Fruit fly (Drosophila melanogaster) whole organism, embryonic: ENCODE results near the gene att-ORFB.

Source experiments
- B-H2 ChIP-seq: fragments of 200-800 bp; sonication (Bioruptor generic); optimal IDR thresholded peaks from 2 replicates; lab custom pipeline; 2018; ENCODE audit warnings: missing biosample characterization, mild to moderate bottlenecking, missing genetic modification characterization
- Bgb ChIP-seq: fragments of 200-800 bp; sonication (Bioruptor generic); IDR thresholded peaks from 2 replicates; pipeline ENCODE4 v1.3.6; 2022; ENCODE audit warnings: missing biosample characterization, missing genetic modification characterization; ENCODE audit not compliant: partially characterized antibody
- CG11247 ChIP-seq: fragments of 200-800 bp; sonication (Bioruptor generic); IDR thresholded peaks from 2 replicates; pipeline ENCODE4 v1.3.6; 2022; ENCODE audit warnings: missing biosample characterization, missing genetic modification characterization
- CG11398 ChIP-seq: fragments of 200-800 bp; sonication (Bioruptor generic); optimal IDR thresholded peaks from 2 replicates; lab custom pipeline; 2016; ENCODE audit warnings: missing biosample characterization, missing genetic modification characterization
- CG11696 ChIP-seq: fragments of 200-800 bp; sonication (Bioruptor generic); IDR thresholded peaks from 2 replicates; pipeline ENCODE4 v1.3.6; 2022; ENCODE audit warnings: missing biosample characterization, missing genetic modification characterization
- CG13296 ChIP-seq: fragments of 200-800 bp; sonication (Bioruptor generic); optimal IDR thresholded peaks from 3 replicates; lab custom pipeline; 2018; ENCODE audit warnings: missing biosample characterization, mild to moderate bottlenecking, missing genetic modification characterization
- CG14014 ChIP-seq: fragments of 200-800 bp; sonication (Bioruptor generic); IDR thresholded peaks from 2 replicates; pipeline ENCODE4 v1.3.6; 2022; ENCODE audit warnings: missing biosample characterization, missing genetic modification characterization
- CG14965 ChIP-seq: fragments of 200-800 bp; sonication (Bioruptor generic); optimal IDR thresholded peaks from 2 replicates; lab custom pipeline; 2016; ENCODE audit warnings: missing biosample characterization, missing genetic modification characterization, borderline replicate concordance
- CG15514 ChIP-seq: fragments of 200-800 bp; sonication (Bioruptor generic); optimal IDR thresholded peaks from 3 replicates; lab custom pipeline; 2017; ENCODE audit warnings: missing biosample characterization, missing genetic modification characterization, mild to moderate bottlenecking, moderate library complexity, missing genetic modification reagents
- CG17328 ChIP-seq: fragments of 200-800 bp; sonication (Bioruptor generic); IDR thresholded peaks from 2 replicates; pipeline ENCODE4 v1.3.6; 2022; ENCODE audit warnings: missing biosample characterization, missing genetic modification characterization
- CG17568 ChIP-seq: fragments of 200-800 bp; sonication (Bioruptor generic); optimal IDR thresholded peaks from 2 replicates; lab custom pipeline; 2018; ENCODE audit warnings: missing biosample characterization, mild to moderate bottlenecking, missing genetic modification characterization, moderate library complexity
- CG2889 ChIP-seq: fragments of 200-800 bp; sonication (Bioruptor generic); IDR thresholded peaks from 3 replicates; pipeline ENCODE4 v1.3.6; 2022; ENCODE audit warnings: missing biosample characterization, missing genetic modification characterization
- CG30020 ChIP-seq: fragments of 200-800 bp; optimal IDR thresholded peaks from 2 replicates; lab custom pipeline; 2019; ENCODE audit warnings: missing biosample characterization, mild to moderate bottlenecking, missing genetic modification characterization, moderate library complexity
- CG30431 ChIP-seq: fragments of 200-800 bp; sonication (Bioruptor generic); optimal IDR thresholded peaks from 2 replicates; lab custom pipeline; 2017; ENCODE audit warnings: missing biosample characterization, missing genetic modification characterization
- CG31365 ChIP-seq: fragments of 200-800 bp; sonication (Bioruptor generic); optimal IDR thresholded peaks from 2 replicates; lab custom pipeline; 2018; ENCODE audit warnings: missing biosample characterization, mild to moderate bottlenecking, missing genetic modification characterization
- CG34422 ChIP-seq: fragments of 200-800 bp; sonication (Bioruptor generic); IDR thresholded peaks from 3 replicates; pipeline ENCODE4 v1.3.6; 2022; ENCODE audit warnings: missing biosample characterization, missing genetic modification characterization
- CG4617 ChIP-seq: fragments of 200-800 bp; sonication (Bioruptor generic); optimal IDR thresholded peaks from 3 replicates; lab custom pipeline; 2016; ENCODE audit warnings: missing biosample characterization, missing genetic modification characterization, borderline replicate concordance
- CG4707 ChIP-seq: fragments of 200-800 bp; sonication (Bioruptor generic); optimal IDR thresholded peaks from 2 replicates; lab custom pipeline; 2018; ENCODE audit warnings: missing biosample characterization, mild to moderate bottlenecking, missing genetic modification characterization, moderate library complexity
- CG4854 ChIP-seq: fragments of 200-800 bp; sonication (Bioruptor generic); optimal IDR thresholded peaks from 2 replicates; lab custom pipeline; 2016; ENCODE audit warnings: missing biosample characterization, missing genetic modification characterization, inconsistent platforms
- CG7786 ChIP-seq: fragments of 200-800 bp; sonication (Bioruptor generic); optimal IDR thresholded peaks from 2 replicates; lab custom pipeline; 2016; ENCODE audit warnings: missing biosample characterization, missing genetic modification characterization
- CTCF ChIP-seq: fragments of 200-800 bp; sonication (Bioruptor generic); optimal IDR thresholded peaks from 2 replicates; lab custom pipeline; 2017; ENCODE audit warnings: missing biosample characterization, mild to moderate bottlenecking, missing genetic modification characterization, moderate library complexity
- CoRest ChIP-seq: fragments of 200-800 bp; sonication (Bioruptor generic); optimal IDR thresholded peaks from 3 replicates; lab custom pipeline; 2018; ENCODE audit warnings: missing biosample characterization, mild to moderate bottlenecking, missing genetic modification characterization, moderate library complexity
- Fer3 ChIP-seq: fragments of 200-800 bp; sonication (Bioruptor generic); optimal IDR thresholded peaks from 2 replicates; lab custom pipeline; 2018; ENCODE audit warnings: missing biosample characterization, mild to moderate bottlenecking, missing genetic modification characterization, moderate library complexity
- Gug ChIP-seq: fragments of 200-800 bp; sonication (Bioruptor generic); IDR thresholded peaks from 4 replicates; pipeline ENCODE4 v1.3.6; 2022; ENCODE audit warnings: missing biosample characterization, missing genetic modification characterization
- H15 ChIP-seq: fragments of 200-800 bp; sonication (Bioruptor generic); IDR thresholded peaks from 3 replicates; pipeline ENCODE4 v1.3.6; 2022; ENCODE audit warnings: missing biosample characterization, missing genetic modification characterization
- Hr3 ChIP-seq: fragments of 200-800 bp; sonication (Bioruptor generic); optimal IDR thresholded peaks from 3 replicates; lab custom pipeline; 2016; ENCODE audit warnings: missing biosample characterization, missing genetic modification characterization
- Lim3 ChIP-seq: fragments of 200-800 bp; sonication (Bioruptor generic); IDR thresholded peaks from 2 replicates; pipeline ENCODE4 v1.3.6; 2022; ENCODE audit warnings: missing biosample characterization, missing genetic modification characterization
- Mrtf ChIP-seq: fragments of 200-800 bp; sonication (Bioruptor generic); IDR thresholded peaks from 3 replicates; pipeline ENCODE4 v1.3.6; 2022; ENCODE audit warnings: missing biosample characterization, missing genetic modification characterization
- Sry-β ChIP-seq: fragments of 200-800 bp; sonication (Bioruptor generic); optimal IDR thresholded peaks from 2 replicates; lab custom pipeline; 2018; ENCODE audit warnings: missing biosample characterization, mild to moderate bottlenecking, missing genetic modification characterization, moderate library complexity
- Trl ChIP-seq, 3 experiments: fragments of >200 bp in 2 of 3; fragments of 200-800 bp in 1 of 3; sonication (Bioruptor generic) in 1 of 3; optimal IDR thresholded peaks; 2 replicates in 1 of 3; 3 replicates in 2 of 3; lab custom pipeline; 2016 to 2017; ENCODE audit warnings: missing biosample characterization in 1 of 3, missing genetic modification characterization in 1 of 3
- Usf ChIP-seq: fragments of 200-800 bp; sonication (Bioruptor generic); optimal IDR thresholded peaks from 2 replicates; lab custom pipeline; 2017; ENCODE audit warnings: missing genotype, missing biosample characterization, missing genetic modification characterization
- ato ChIP-seq: fragments of 200-800 bp; sonication (Bioruptor generic); IDR thresholded peaks from 2 replicates; pipeline ENCODE4 v1.3.6; 2022; ENCODE audit warnings: missing biosample characterization, missing genetic modification characterization; ENCODE audit not compliant: partially characterized antibody
- ci ChIP-seq: fragments of 200-800 bp; sonication (Bioruptor generic); IDR thresholded peaks from 3 replicates; pipeline ENCODE4 v1.3.6; 2022; ENCODE audit warnings: missing biosample characterization, missing genetic modification characterization
- dimm ChIP-seq: fragments of 200-800 bp; sonication (Bioruptor generic); IDR thresholded peaks from 2 replicates; pipeline ENCODE4 v1.3.6; 2022; ENCODE audit warnings: missing biosample characterization, missing genetic modification characterization
- exex ChIP-seq: fragments of 200-800 bp; sonication (Bioruptor generic); optimal IDR thresholded peaks from 4 replicates; lab custom pipeline; 2018; ENCODE audit warnings: missing biosample characterization, mild to moderate bottlenecking, missing genetic modification characterization, moderate library complexity
- fd102C ChIP-seq: fragments of 200-800 bp; sonication (Bioruptor generic); optimal IDR thresholded peaks from 2 replicates; lab custom pipeline; 2018; ENCODE audit warnings: missing biosample characterization, mild to moderate bottlenecking, missing genetic modification characterization, moderate library complexity
- gcm2 ChIP-seq: fragments of 200-800 bp; sonication (Bioruptor generic); optimal IDR thresholded peaks from 2 replicates; lab custom pipeline; 2016; ENCODE audit warnings: missing biosample characterization, missing genetic modification characterization
- gfzf ChIP-seq: fragments of 200-800 bp; sonication (Bioruptor generic); optimal IDR thresholded peaks from 2 replicates; lab custom pipeline; 2016; ENCODE audit warnings: missing biosample characterization, mild to moderate bottlenecking, missing genetic modification characterization, moderate library complexity
- jigr1 ChIP-seq: fragments of 200-800 bp; sonication (Bioruptor generic); IDR thresholded peaks from 3 replicates; pipeline ENCODE4 v1.3.6; 2022; ENCODE audit warnings: missing biosample characterization, missing genetic modification characterization
- kay ChIP-seq: fragments of 200-800 bp; sonication (Bioruptor generic); optimal IDR thresholded peaks from 2 replicates; lab custom pipeline; 2016; ENCODE audit warnings: missing biosample characterization, missing genetic modification characterization
- luna ChIP-seq: fragments of 200-800 bp; sonication (Bioruptor generic); optimal IDR thresholded peaks from 2 replicates; lab custom pipeline; 2016; ENCODE audit warnings: missing biosample characterization, missing genetic modification characterization
- maf-S ChIP-seq: fragments of 200-800 bp; sonication (Bioruptor generic); optimal IDR thresholded peaks from 2 replicates; lab custom pipeline; 2016; ENCODE audit warnings: missing biosample characterization, missing genetic modification characterization
- org-1 ChIP-seq: fragments of 200-800 bp; sonication (Bioruptor generic); optimal IDR thresholded peaks from 2 replicates; lab custom pipeline; 2017; ENCODE audit warnings: missing biosample characterization, missing genetic modification characterization
- peb ChIP-seq: fragments of 200-800 bp; sonication (Bioruptor generic); IDR thresholded peaks from 2 replicates; pipeline ENCODE4 v1.3.6; 2022; ENCODE audit warnings: missing biosample characterization, missing genetic modification characterization
- pita ChIP-seq: fragments of 200-800 bp; sonication (Bioruptor generic); optimal IDR thresholded peaks from 2 replicates; lab custom pipeline; 2017; ENCODE audit warnings: missing biosample characterization, mild to moderate bottlenecking, missing genetic modification characterization
- schlank ChIP-seq: fragments of 200-800 bp; sonication (Bioruptor generic); optimal IDR thresholded peaks from 2 replicates; lab custom pipeline; 2018; ENCODE audit warnings: missing biosample characterization, mild to moderate bottlenecking, missing genetic modification characterization
- so ChIP-seq: fragments of 200-800 bp; sonication (Bioruptor generic); IDR thresholded peaks from 3 replicates; pipeline ENCODE4 v1.3.6; 2022; ENCODE audit warnings: missing biosample characterization, missing genetic modification characterization
- vfl ChIP-seq: fragments of 200-800 bp; sonication (Bioruptor generic); optimal IDR thresholded peaks from 2 replicates; lab custom pipeline; 2016; ENCODE audit warnings: missing biosample characterization, missing genetic modification characterization
- zfh1 ChIP-seq: fragments of 200-800 bp; sonication (Bioruptor generic); IDR thresholded peaks from 3 replicates; pipeline ENCODE4 v1.3.6; 2022; ENCODE audit warnings: missing biosample characterization, missing genetic modification characterization

att-ORFB gene

dm6 chr3R:20550632-20551486 lies 3.3 kb downstream of the att-ORFB start (continued):
- TF ChIP-seq CG14014 (GFP tag; lab: Robert Waterston, UW) (peak; percentile 76; the same call in 1 of the 2 replicates), org-1 (GFP tag; lab: Kevin White, UChicago) (peak; percentile 80), peb (GFP tag; lab: Robert Waterston, UW) (no peak), CG30431 (GFP tag; lab: Kevin White, UChicago) (peak; percentile 17), gfzf (GFP tag; lab: Kevin White, UChicago) (peak; percentile 70), CG30020 (tag; lab: Kevin White, UChicago) (no peak), CoRest (tag; lab: Kevin White, UChicago) (peak; percentile 8), Usf (GFP tag; lab: Kevin White, UChicago) (no peak), gcm2 (GFP tag; lab: Kevin White, UChicago) (no peak), CG4707 (GFP tag; lab: Kevin White, UChicago) (peak; percentile 93), Lim3 (no peak), CG11247 (GFP tag; lab: Robert Waterston, UW) (peak; percentile 9; the same call in 1 of the 2 replicates), CG4854 (GFP tag; lab: Kevin White, UChicago) (peak; percentile 55), Sry-β (peak; percentile 59), H15 (GFP tag; lab: Robert Waterston, UW) (no peak), ci (GFP tag; lab: Robert Waterston, UW) (peak; percentile 87), CG13296 (GFP tag; lab: Kevin White, UChicago) (peak; percentile 86), CG4617 (GFP tag; lab: Kevin White, UChicago) (peak; percentile 65), pita (no peak), CG14965 (peak; percentile 66), dimm (GFP tag; lab: Robert Waterston, UW) (no peak), zfh1 (peak; percentile 60; the same call in 2 of the 3 replicates), Mrtf (GFP tag; lab: Robert Waterston, UW) (no peak), fd102C (GFP tag; lab: Kevin White, UChicago) (peak; percentile 98), CG31365 (peak; percentile 78), vfl (GFP tag; lab: Kevin White, UChicago) (peak; percentile 38), ato (GFP tag; lab: Robert Waterston, UW) (peak; percentile 97), CTCF (GFP tag; lab: Kevin White, UChicago) (peak; percentile 19), exex (peak; percentile 35), Trl (optimal IDR thresholded peaks at IDR 0.05; lab: Kevin White, UChicago) (no peak), Trl (GFP tag; optimal IDR thresholded peaks at IDR 0.05; lab: Kevin White, UChicago) (peak; percentile 59), Fer3 (peak; percentile 63), Gug (peak; percentile 23; the same call in 1 of the 4 replicates), Hr3 (no peak), CG7786 (GFP tag; lab: Kevin White, UChicago) (peak; percentile 65), CG15514 (GFP tag; lab: Kevin White, UChicago) (peak; percentile 71), CG34422 (GFP tag; lab: Robert Waterston, UW) (peak; percentile 52; the same call in 1 of the 3 replicates), CG17328 (peak; percentile 52; the same call in 1 of the 2 replicates), B-H2 (GFP tag; lab: Kevin White, UChicago) (peak; percentile 86), CG17568 (GFP tag; lab: Kevin White, UChicago) (peak; percentile 95), CG2889 (GFP tag; lab: Robert Waterston, UW) (0 out of 3 replicates have a peak, but pooled peaks have one; percentile 41), CG11696 (GFP tag; lab: Robert Waterston, UW) (peak; percentile 41; the same call in 1 of the 2 replicates), luna (no peak), so (peak; percentile 66; the same call in 2 of the 3 replicates), jigr1 (GFP tag; lab: Robert Waterston, UW) (no peak), kay (no peak), schlank (peak; percentile 91), Bgb (peak; percentile 95), CG11398 (GFP tag; lab: Kevin White, UChicago) (peak; percentile 57), maf-S (GFP tag; lab: Kevin White, UChicago) (peak; percentile 72)
